Worm (Caenorhabditis elegans): ENCODE measurements around the gene CD4.8.

- TF ChIP-seq ztf-11 (tag; optimal IDR thresholded peaks at IDR 0.05) (no peak), nhr-2 (tag; optimal IDR thresholded peaks at IDR 0.05) (no peak), nhr-237 (tag; optimal IDR thresholded peaks at IDR 0.05) (no peak), sptf-1 (tag; optimal IDR thresholded peaks at IDR 0.05) (no peak), unc-62 (GFP tag; optimal IDR thresholded peaks at IDR 0.05) (no peak), elt-3 (tag; optimal IDR thresholded peaks at IDR 0.05) (no peak), pha-4 (tag; optimal IDR thresholded peaks at IDR 0.05) (no peak), snpc-4 (tag; optimal IDR thresholded peaks at IDR 0.05) (no peak), elt-1 (tag; optimal IDR thresholded peaks at IDR 0.05; ENCODE audit: borderline replicate concordance, insufficient read depth) (no peak), lin-13 (tag; optimal IDR thresholded peaks at IDR 0.05) (no peak), unc-39 (tag; optimal IDR thresholded peaks at IDR 0.05) (no peak), hlh-1 (tag; optimal IDR thresholded peaks at IDR 0.05) (no peak), nhr-76 (tag; optimal IDR thresholded peaks at IDR 0.05) (no peak)
Observed at ce11 chrV:5596391-5597030, 4.7 kb downstream of the CD4.8 start, which contains the start of gene zhit-1.
